Worm (Caenorhabditis elegans) whole organism, L4 larva: ENCODE data around the gene cest-9.2.
A peak's percentile ranks its signal among the peaks of the same experiment; 100 is the strongest.

ENCODE experiments used
- F10B5.3 ChIP-seq: sonication (generic microtip); optimal IDR thresholded peaks from 2 replicates; lab custom pipeline; 2016; ENCODE audit warnings: mild to moderate bottlenecking, missing genetic modification characterization, missing compliant biosample characterization
- F37D6.2 ChIP-seq: sonication (generic microtip); optimal IDR thresholded peaks from 2 replicates; lab custom pipeline; 2016; ENCODE audit warnings: mild to moderate bottlenecking, missing genetic modification characterization, missing compliant biosample characterization
- T20F7.1 ChIP-seq: fragments of 200-800 bp; sonication (Bioruptor generic); optimal IDR thresholded peaks from 2 replicates; lab custom pipeline; 2018; ENCODE audit warnings: mild to moderate bottlenecking, missing genetic modification characterization, missing compliant biosample characterization
- T26A8.4 ChIP-seq: fragments of 200-800 bp; sonication (Bioruptor generic); IDR thresholded peaks from 2 replicates; pipeline ENCODE4 v1.3.6; 2022; ENCODE audit warnings: missing genetic modification characterization, missing compliant biosample characterization
- Y48G9A.11 ChIP-seq: fragments of 200-800 bp; sonication (Bioruptor generic); IDR thresholded peaks from 2 replicates; pipeline ENCODE4 v1.3.6; 2022; ENCODE audit warnings: missing genetic modification reagents, missing genetic modification characterization, missing compliant biosample characterization
- Y5F2A.4 ChIP-seq: fragments of 200-800 bp; sonication (Bioruptor generic); optimal IDR thresholded peaks from 2 replicates; lab custom pipeline; 2018; ENCODE audit warnings: mild to moderate bottlenecking, missing genetic modification characterization, missing compliant biosample characterization
- ZK546.5 ChIP-seq, 2 experiments: sonication (generic microtip); optimal IDR thresholded peaks; 2 replicates each; lab custom pipeline; 2017; ENCODE audit warnings: missing biosample characterization in 2 of 2, missing genetic modification characterization in 2 of 2
- arid-1 ChIP-seq: fragments of 200-800 bp; sonication (Bioruptor generic); conservative IDR thresholded peaks from 2 replicates; pipeline ENCODE4 v1.3.6; 2022; ENCODE audit warnings: missing genetic modification reagents, missing genetic modification characterization, missing compliant biosample characterization
- ceh-62 ChIP-seq: sonication (generic microtip); optimal IDR thresholded peaks from 2 replicates; lab custom pipeline; 2017; ENCODE audit warnings: missing biosample characterization, missing genetic modification characterization
- ces-1 ChIP-seq: fragments of 150-350 bp; sonication (generic microtip); optimal IDR thresholded peaks from 4 replicates; lab custom pipeline; 2014; ENCODE audit warnings: missing biosample characterization, missing genetic modification reagents, missing genetic modification characterization
- ctbp-1 ChIP-seq: fragments of 200-800 bp; sonication (Bioruptor generic); IDR thresholded peaks from 2 replicates; pipeline ENCODE4 v1.3.6; 2022; ENCODE audit warnings: missing genetic modification reagents, missing genetic modification characterization, missing compliant biosample characterization
- daf-16 ChIP-seq, 3 experiments: sonication (generic microtip); optimal IDR thresholded peaks; 2 replicates each; lab custom pipeline; 2016 to 2017; ENCODE audit warnings: missing genetic modification characterization in 3 of 3, missing genetic modification reagents in 3 of 3, mild to moderate bottlenecking in 2 of 3, missing compliant biosample characterization in 2 of 3, missing biosample characterization in 1 of 3, moderate library complexity in 1 of 3
- daf-19 ChIP-seq: fragments of 200-800 bp; sonication (Bioruptor generic); conservative IDR thresholded peaks from 2 replicates; pipeline ENCODE4 v1.3.6; 2022; ENCODE audit warnings: missing genetic modification characterization, missing compliant biosample characterization
- daf-8 ChIP-seq: fragments of 200-800 bp; sonication (Bioruptor generic); IDR thresholded peaks from 2 replicates; pipeline ENCODE4 v1.3.6; 2022; ENCODE audit warnings: missing genetic modification characterization, missing compliant biosample characterization
- dmd-6 ChIP-seq: fragments of 200-800 bp; sonication (Bioruptor generic); IDR thresholded peaks from 2 replicates; pipeline ENCODE4 v1.3.6; 2022; ENCODE audit warnings: missing genetic modification reagents, missing genetic modification characterization, missing compliant biosample characterization
- dve-1 ChIP-seq: sonication (generic microtip); optimal IDR thresholded peaks from 2 replicates; lab custom pipeline; 2017; ENCODE audit warnings: antibody characterized with exemption, mild to moderate bottlenecking, missing genetic modification characterization, missing compliant biosample characterization; ENCODE audit not compliant: insufficient read depth
- egl-43 ChIP-seq: fragments of 200-800 bp; sonication (Bioruptor generic); IDR thresholded peaks from 2 replicates; pipeline ENCODE4 v1.3.6; 2022; ENCODE audit warnings: missing genetic modification reagents, missing genetic modification characterization, missing compliant biosample characterization
- fkh-10 ChIP-seq: fragments of 150-350 bp; optimal IDR thresholded peaks from 2 replicates; lab custom pipeline; 2014; ENCODE audit warnings: missing biosample characterization, missing genetic modification reagents, missing genetic modification characterization
- hlh-11 ChIP-seq: fragments of 200-800 bp; sonication (Bioruptor generic); optimal IDR thresholded peaks from 2 replicates; lab custom pipeline; 2018; ENCODE audit warnings: mild to moderate bottlenecking, missing genetic modification characterization, missing compliant biosample characterization
- hlh-30 ChIP-seq: sonication (generic microtip); optimal IDR thresholded peaks from 2 replicates; lab custom pipeline; 2017; ENCODE audit warnings: antibody characterized with exemption, mild to moderate bottlenecking, missing genetic modification characterization, missing compliant biosample characterization; ENCODE audit not compliant: insufficient read depth
- lin-1 ChIP-seq: fragments of 200-800 bp; sonication (Bioruptor generic); IDR thresholded peaks from 2 replicates; pipeline ENCODE4 v1.3.6; 2022; ENCODE audit warnings: missing genetic modification reagents, missing genetic modification characterization, missing compliant biosample characterization
- lin-13 ChIP-seq: fragments of 150-350 bp; optimal IDR thresholded peaks from 2 replicates; lab custom pipeline; 2014; ENCODE audit warnings: missing biosample characterization, missing genetic modification reagents, missing genetic modification characterization
- lin-38 ChIP-seq: fragments of 200-800 bp; sonication (Bioruptor generic); IDR thresholded peaks from 2 replicates; pipeline ENCODE4 v1.3.6; 2022; ENCODE audit warnings: missing genetic modification reagents, missing genetic modification characterization, missing compliant biosample characterization
- lin-39 ChIP-seq: fragments of 150-350 bp; optimal IDR thresholded peaks from 2 replicates; lab custom pipeline; 2014; ENCODE audit warnings: missing biosample characterization, missing genetic modification reagents, missing genetic modification characterization
- lsy-2 ChIP-seq, 2 experiments: fragments of 150-350 bp in 1 of 2; sonication (generic microtip) in 1 of 2; optimal IDR thresholded peaks; 2 replicates each; lab custom pipeline; 2014 to 2017; ENCODE audit warnings: missing biosample characterization in 2 of 2, missing genetic modification characterization in 2 of 2
- madf-9 ChIP-seq: fragments of 200-800 bp; sonication (Bioruptor generic); conservative IDR thresholded peaks from 2 replicates; pipeline ENCODE4 v1.3.6; 2022; ENCODE audit warnings: missing genetic modification reagents, missing genetic modification characterization, missing compliant biosample characterization
- mdl-1 ChIP-seq, 2 experiments: fragments of 150-350 bp in 1 of 2; sonication (generic microtip) in 1 of 2; optimal IDR thresholded peaks; 2 replicates each; lab custom pipeline; 2014 to 2017; ENCODE audit warnings: missing biosample characterization in 2 of 2, missing genetic modification characterization in 2 of 2
- nhr-111 ChIP-seq: fragments of 200-800 bp; sonication (Bioruptor generic); optimal IDR thresholded peaks from 2 replicates; lab custom pipeline; 2018; ENCODE audit warnings: mild to moderate bottlenecking, missing genetic modification characterization, missing compliant biosample characterization
- nhr-25 ChIP-seq: sonication (generic microtip); optimal IDR thresholded peaks from 2 replicates; lab custom pipeline; 2017; ENCODE audit warnings: missing genetic modification characterization, mild to moderate bottlenecking, missing compliant biosample characterization, antibody characterized with exemption, moderate library complexity, borderline replicate concordance; ENCODE audit not compliant: insufficient read depth
- nhr-28 ChIP-seq: fragments of 150-350 bp; optimal IDR thresholded peaks from 2 replicates; lab custom pipeline; 2014; ENCODE audit warnings: missing biosample characterization, missing genetic modification characterization
- nhr-48 ChIP-seq: sonication (generic microtip); optimal IDR thresholded peaks from 2 replicates; lab custom pipeline; 2016; ENCODE audit warnings: mild to moderate bottlenecking, missing genetic modification characterization, missing compliant biosample characterization
- pha-4 ChIP-seq, 2 experiments: fragments of 150-350 bp in 1 of 2; fragments of 200-800 bp in 1 of 2; sonication (Bioruptor generic) in 1 of 2; IDR thresholded peaks in 1 of 2; optimal IDR thresholded peaks in 1 of 2; 2 replicates each; pipeline versions ENCODE4 v1.3.6 to Lab custom; 2014 to 2022; ENCODE audit warnings: missing genetic modification characterization in 2 of 2, missing genetic modification reagents in 2 of 2, missing biosample characterization in 1 of 2, missing compliant biosample characterization in 1 of 2
- php-3 ChIP-seq: fragments of 200-800 bp; sonication (Bioruptor generic); IDR thresholded peaks from 2 replicates; pipeline ENCODE4 v1.3.6; 2022; ENCODE audit warnings: missing genetic modification reagents, missing genetic modification characterization, missing compliant biosample characterization
- pqm-1 ChIP-seq: sonication (generic microtip); optimal IDR thresholded peaks from 2 replicates; lab custom pipeline; 2017; ENCODE audit warnings: missing biosample characterization, missing genetic modification characterization
- snpc-1.2 ChIP-seq: fragments of 200-800 bp; sonication (Bioruptor generic); IDR thresholded peaks from 2 replicates; pipeline ENCODE4 v1.3.6; 2022; ENCODE audit warnings: missing genetic modification reagents, missing genetic modification characterization, missing compliant biosample characterization
- snpc-4 ChIP-seq: fragments of 150-350 bp; optimal IDR thresholded peaks from 2 replicates; lab custom pipeline; 2014; ENCODE audit warnings: missing biosample characterization, missing genetic modification characterization
- spr-1 ChIP-seq: sonication (generic microtip); optimal IDR thresholded peaks from 2 replicates; lab custom pipeline; 2016; ENCODE audit warnings: mild to moderate bottlenecking, missing genetic modification characterization, missing compliant biosample characterization
- tra-1 ChIP-seq: fragments of 200-800 bp; sonication (Bioruptor generic); IDR thresholded peaks from 2 replicates; pipeline ENCODE4 v1.3.6; 2022; ENCODE audit warnings: missing genetic modification reagents, missing genetic modification characterization, missing compliant biosample characterization
- unc-130 ChIP-seq: sonication (generic microtip); optimal IDR thresholded peaks from 2 replicates; lab custom pipeline; 2016; ENCODE audit warnings: missing genetic modification reagents, missing genetic modification characterization, missing compliant biosample characterization
- unc-62 ChIP-seq, 3 experiments: fragments of 150-350 bp in 1 of 3; sonication (generic microtip); optimal IDR thresholded peaks in 2 of 3; peaks in 1 of 3; 1 replicate in 1 of 3; 2 replicates in 2 of 3; lab custom pipeline; 2014 to 2017; ENCODE audit warnings: missing biosample characterization in 3 of 3, missing genetic modification characterization in 3 of 3, missing genetic modification reagents in 3 of 3, missing genotype in 1 of 3
- vab-7 ChIP-seq: fragments of 200-800 bp; sonication (Bioruptor generic); IDR thresholded peaks from 2 replicates; pipeline ENCODE4 v1.3.6; 2022; ENCODE audit warnings: missing genetic modification reagents, missing genetic modification characterization, missing compliant biosample characterization
- zag-1 ChIP-seq: fragments of 150-350 bp; optimal IDR thresholded peaks from 2 replicates; lab custom pipeline; 2014; ENCODE audit warnings: missing biosample characterization, missing genetic modification characterization
- zfp-2 ChIP-seq: sonication (generic microtip); optimal IDR thresholded peaks from 2 replicates; lab custom pipeline; 2016; ENCODE audit warnings: mild to moderate bottlenecking, missing genetic modification characterization, missing compliant biosample characterization
- zfp-3 ChIP-seq: fragments of 200-800 bp; sonication (Bioruptor generic); conservative IDR thresholded peaks from 2 replicates; pipeline ENCODE4 v1.3.6; 2022; ENCODE audit warnings: missing genetic modification reagents, missing genetic modification characterization, missing compliant biosample characterization
- zip-11 ChIP-seq: fragments of 200-800 bp; sonication (Bioruptor generic); IDR thresholded peaks from 2 replicates; pipeline ENCODE4 v1.3.6; 2022; ENCODE audit warnings: missing genetic modification characterization, missing compliant biosample characterization
- ztf-11 ChIP-seq: fragments of 150-350 bp; optimal IDR thresholded peaks from 2 replicates; lab custom pipeline; 2014; ENCODE audit warnings: missing biosample characterization, missing genetic modification characterization

The cest-9.2 gene

ce11 chrX:12188280-12189071 lies 33.4 kb upstream of the cest-9.2 start:
- TF ChIP-seq lin-39 (tag; lab: Kevin White, UChicago) (no peak), T20F7.1 (no peak), pqm-1 (tag; lab: Kevin White, UChicago) (peak; percentile 30), lin-38 (no peak), hlh-30 (tag; lab: Kevin White, UChicago) (peak; percentile 31), ces-1 (GFP tag; lab: Kevin White, UChicago) (no peak), php-3 (GFP tag; lab: Robert Waterston, UW) (peak; percentile 52; the same call in 1 of the 2 replicates), nhr-111 (no peak), zfp-2 (no peak), dve-1 (peak; percentile 15), unc-62 (GFP tag; optimal IDR thresholded peaks at IDR 0.05 in 1 of 2; lab: Kevin White, UChicago) (peak in 1 of 2 experiments; percentile 58), unc-62 (tag; optimal IDR thresholded peaks at IDR 0.05; lab: Kevin White, UChicago) (no peak), nhr-25 (tag; lab: Kevin White, UChicago) (no peak), unc-130 (GFP tag; lab: Kevin White, UChicago) (no peak), zip-11 (GFP tag; lab: Robert Waterston, UW) (no peak), spr-1 (tag; lab: Kevin White, UChicago) (no peak), daf-16 (GFP tag; optimal IDR thresholded peaks at IDR 0.05; lab: Kevin White, UChicago) (no peak), daf-16 (tag; optimal IDR thresholded peaks at IDR 0.05; lab: Kevin White, UChicago) (peak; percentile 52), tra-1 (GFP tag; lab: Robert Waterston, UW) (no peak), daf-8 (GFP tag; lab: Robert Waterston, UW) (no peak), dmd-6 (GFP tag; lab: Robert Waterston, UW) (peak; percentile 29; the same call in 1 of the 2 replicates), nhr-48 (tag; lab: Kevin White, UChicago) (peak; percentile 93), ceh-62 (no peak), nhr-28 (peak; percentile 5), hlh-11 (peak; percentile 46)
- TF ChIP-seq, all 104 proteins: peak for 10

ce11 chrX:12197367-12197766 lies 24.6 kb upstream of the cest-9.2 start:
- TF ChIP-seq vab-7 (GFP tag; lab: Robert Waterston, UW): no peak
- TF ChIP-seq pha-4 (GFP tag; IDR thresholded peaks at IDR 0.05; lab: Robert Waterston, UW): no peak
- TF ChIP-seq pha-4 (tag; optimal IDR thresholded peaks at IDR 0.05; lab: Kevin White, UChicago): no peak
- no peak for TF ChIP-seq F37D6.2
- no peak for TF ChIP-seq snpc-4 (tag; lab: Kevin White, UChicago)
- peak; percentile 92 for TF ChIP-seq php-3 (GFP tag; lab: Robert Waterston, UW)
- TF ChIP-seq snpc-1.2 (GFP tag; lab: Robert Waterston, UW): no peak
- TF ChIP-seq nhr-28: peak; percentile 60
- no peak for TF ChIP-seq T26A8.4 (GFP tag; lab: Robert Waterston, UW)
- TF ChIP-seq madf-9 (GFP tag; lab: Robert Waterston, UW): no peak
- no peak for TF ChIP-seq zfp-3 (GFP tag; lab: Robert Waterston, UW)
- TF ChIP-seq daf-19 (GFP tag; lab: Robert Waterston, UW): no peak
- TF ChIP-seq zag-1 (tag; lab: Kevin White, UChicago): no peak
- peak in 1 of 2 experiments; percentile 56 for TF ChIP-seq daf-16 (GFP tag; optimal IDR thresholded peaks at IDR 0.05; lab: Kevin White, UChicago)
- peak; percentile 100 for TF ChIP-seq daf-16 (tag; optimal IDR thresholded peaks at IDR 0.05; lab: Kevin White, UChicago)
- no peak for TF ChIP-seq lin-1 (GFP tag; lab: Robert Waterston, UW)
- no peak for TF ChIP-seq ztf-11 (tag; lab: Kevin White, UChicago)
- no peak for TF ChIP-seq egl-43 (GFP tag; lab: Robert Waterston, UW)
- no peak for TF ChIP-seq Y48G9A.11
- TF ChIP-seq F10B5.3 (tag; lab: Kevin White, UChicago): no peak
- TF ChIP-seq tra-1 (GFP tag; lab: Robert Waterston, UW): peak; percentile 83; the same call in 1 of the 2 replicates
- TF ChIP-seq lin-13 (GFP tag; lab: Kevin White, UChicago): no peak
- TF ChIP-seq mdl-1 (tag; optimal IDR thresholded peaks at IDR 0.05; lab: Kevin White, UChicago): no peak
- TF ChIP-seq fkh-10 (GFP tag; lab: Kevin White, UChicago): no peak
- TF ChIP-seq ctbp-1: no peak
- no peak for TF ChIP-seq lsy-2 (tag; optimal IDR thresholded peaks at IDR 0.05; lab: Kevin White, UChicago)
- TF ChIP-seq Y5F2A.4: no peak
- peak; percentile 61 for TF ChIP-seq nhr-48 (tag; lab: Kevin White, UChicago)
- no peak for TF ChIP-seq arid-1 (GFP tag; lab: Robert Waterston, UW)
- no peak for TF ChIP-seq ZK546.5 (tag; optimal IDR thresholded peaks at IDR 0.05; lab: Kevin White, UChicago)
